Fruit fly (Drosophila melanogaster) whole organism, prepupa: ENCODE measurements around the gene TfAP-2.

Source experiments
- CG11762 ChIP-seq: fragments of 200-800 bp; sonication (Bioruptor generic); optimal IDR thresholded peaks from 3 replicates; lab custom pipeline; 2016; ENCODE audit warnings: missing biosample characterization, missing genetic modification characterization; ENCODE audit not compliant: insufficient read depth
- CG1621 ChIP-seq: fragments of 200-800 bp; sonication (Bioruptor generic); optimal IDR thresholded peaks from 3 replicates; lab custom pipeline; 2018; ENCODE audit warnings: missing biosample characterization, mild to moderate bottlenecking, missing genetic modification characterization
- CG32006 ChIP-seq: fragments of 200-800 bp; sonication (Bioruptor generic); optimal IDR thresholded peaks from 3 replicates; lab custom pipeline; 2017; ENCODE audit warnings: missing biosample characterization, mild to moderate bottlenecking, missing genetic modification characterization
- CG7368 ChIP-seq: fragments of 200-800 bp; sonication (Bioruptor generic); optimal IDR thresholded peaks from 3 replicates; lab custom pipeline; 2016; ENCODE audit warnings: missing biosample characterization, missing genetic modification characterization
- CG8119 ChIP-seq: fragments of 200-800 bp; sonication (Bioruptor generic); IDR thresholded peaks from 3 replicates; pipeline ENCODE4 v1.3.6; 2022; ENCODE audit warnings: missing biosample characterization, missing genetic modification characterization
- Eip75B ChIP-seq: fragments of 200-800 bp; sonication (Bioruptor generic); optimal IDR thresholded peaks from 3 replicates; lab custom pipeline; 2016; ENCODE audit warnings: missing biosample characterization, missing genetic modification characterization
- Ets21C ChIP-seq: fragments of 200-800 bp; sonication (Bioruptor generic); optimal IDR thresholded peaks from 3 replicates; lab custom pipeline; 2016; ENCODE audit warnings: missing biosample characterization, missing genetic modification characterization
- Gug ChIP-seq: fragments of 200-800 bp; sonication (Bioruptor generic); IDR thresholded peaks from 2 replicates; pipeline ENCODE4 v1.3.6; 2022; ENCODE audit warnings: missing biosample characterization, missing genetic modification characterization
- Smox ChIP-seq: fragments of 200-800 bp; sonication (Bioruptor generic); optimal IDR thresholded peaks from 3 replicates; lab custom pipeline; 2016; ENCODE audit warnings: missing biosample characterization, missing genetic modification characterization
- Sox102F ChIP-seq: fragments of 200-800 bp; sonication (Bioruptor generic); optimal IDR thresholded peaks from 2 replicates; lab custom pipeline; 2016; ENCODE audit warnings: missing biosample characterization, mild to moderate bottlenecking, missing genetic modification characterization
- fd85E ChIP-seq: fragments of 200-800 bp; sonication (Bioruptor generic); optimal IDR thresholded peaks from 3 replicates; lab custom pipeline; 2016; ENCODE audit warnings: missing biosample characterization, missing genetic modification characterization
- net ChIP-seq: fragments of 200-800 bp; sonication (Bioruptor generic); optimal IDR thresholded peaks from 3 replicates; lab custom pipeline; 2016; ENCODE audit warnings: missing biosample characterization, missing genetic modification characterization
- svp ChIP-seq: fragments of 200-800 bp; sonication (Bioruptor generic); peaks from one replicate; lab custom pipeline; 2016; ENCODE audit warnings: missing biosample characterization, missing genetic modification characterization

- TF ChIP-seq Ets21C (GFP tag; lab: Kevin White, UChicago): no peak
- TF ChIP-seq fd85E (GFP tag; lab: Kevin White, UChicago): no peak
- TF ChIP-seq net (GFP tag; lab: Kevin White, UChicago): no peak
- TF ChIP-seq Sox102F (GFP tag; lab: Kevin White, UChicago): no peak
- no peak for TF ChIP-seq CG11762
- TF ChIP-seq Eip75B (GFP tag; lab: Kevin White, UChicago): no peak
- TF ChIP-seq Gug: no peak
- TF ChIP-seq svp (GFP tag; lab: Kevin White, UChicago): no peak
- no peak for TF ChIP-seq CG8119 (GFP tag; lab: Robert Waterston, UW)
- no peak for TF ChIP-seq CG1621
- no peak for TF ChIP-seq Smox
- TF ChIP-seq CG7368: no peak
- no peak for TF ChIP-seq CG32006 (GFP tag; lab: Kevin White, UChicago)
These were observed 31.9 kb upstream of the TfAP-2 start, which contains the start of gene Wnk for dm6 chr3L:21554752-21555151.
